Worm (Caenorhabditis elegans): ENCODE data around the gene snet-1.

Gene snet-1

ce11 chrX:3696603-3697002 lies 27.9 kb upstream of the snet-1 start, which contains the start of gene C01C4.3:
TSS of gene C01C4.3 (plus strand) at chrX:3696903.
- TF ChIP-seq aly-1 (tag; optimal IDR thresholded peaks at IDR 0.05) = no peak
- TF ChIP-seq hmg-4 (GFP tag; optimal IDR thresholded peaks at IDR 0.05) = no peak
- no peak for TF ChIP-seq ets-7 (tag; optimal IDR thresholded peaks at IDR 0.05)
- no peak for TF ChIP-seq ceh-36 (tag; optimal IDR thresholded peaks at IDR 0.05)
- TF ChIP-seq F13C5.2 (tag; optimal IDR thresholded peaks at IDR 0.05) = no peak
- no peak for TF ChIP-seq hmbx-1 (tag; optimal IDR thresholded peaks at IDR 0.05)
- TF ChIP-seq sea-1 (GFP tag; conservative IDR thresholded peaks at IDR 0.05) = no peak
- TF ChIP-seq ama-1 (optimal IDR thresholded peaks at IDR 0.05) = no peak
- TF ChIP-seq B0310.2 (tag; optimal IDR thresholded peaks at IDR 0.05) = no peak
- TF ChIP-seq hnd-1 (tag; optimal IDR thresholded peaks at IDR 0.05) = no peak
- TF ChIP-seq scrt-1 (GFP tag; IDR thresholded peaks at IDR 0.05) = no peak
- no peak for TF ChIP-seq tra-4 (tag; optimal IDR thresholded peaks at IDR 0.05)
- no peak for TF ChIP-seq ceh-13 (GFP tag; optimal IDR thresholded peaks at IDR 0.05)
- no peak for TF ChIP-seq pes-1 (GFP tag; IDR thresholded peaks at IDR 0.05)
- TF ChIP-seq tbx-11 (GFP tag; IDR thresholded peaks at IDR 0.05) = no peak
- TF ChIP-seq tbx-37 (GFP tag; conservative IDR thresholded peaks at IDR 0.05) = no peak
- no peak for TF ChIP-seq flt-1 (GFP tag; IDR thresholded peaks at IDR 0.05)

ce11 chrX:3695826-3696225 lies 27.1 kb upstream of the snet-1 start:
- TF ChIP-seq hnd-1 (tag; optimal IDR thresholded peaks at IDR 0.05) = no peak

ce11 chrX:3694172-3694571 lies 25.4 kb upstream of the snet-1 start:
- TF ChIP-seq ceh-13 (GFP tag; optimal IDR thresholded peaks at IDR 0.05) = no peak
- peak; percentile 77 for TF ChIP-seq F13C5.2 (tag; optimal IDR thresholded peaks at IDR 0.05)
- peak; percentile 86 for TF ChIP-seq hmg-4 (GFP tag; optimal IDR thresholded peaks at IDR 0.05)
- no peak for TF ChIP-seq flt-1 (GFP tag; IDR thresholded peaks at IDR 0.05)
- peak; percentile 35 for TF ChIP-seq aly-1 (tag; optimal IDR thresholded peaks at IDR 0.05)
- peak; percentile 56; the same call in 1 of the 2 replicates for TF ChIP-seq pes-1 (GFP tag; IDR thresholded peaks at IDR 0.05)
- 0 out of 2 replicates have a peak, but pooled peaks have one; percentile 40 for TF ChIP-seq sea-1 (GFP tag; conservative IDR thresholded peaks at IDR 0.05)
- no peak for TF ChIP-seq ama-1 (optimal IDR thresholded peaks at IDR 0.05)
- peak; percentile 37; the same call in 1 of the 2 replicates for TF ChIP-seq tbx-37 (GFP tag; conservative IDR thresholded peaks at IDR 0.05)

- TF ChIP-seq ceh-36 (tag; optimal IDR thresholded peaks at IDR 0.05) (no peak), F13C5.2 (tag; optimal IDR thresholded peaks at IDR 0.05) (no peak), pes-1 (GFP tag; IDR thresholded peaks at IDR 0.05) (no peak), ets-7 (tag; optimal IDR thresholded peaks at IDR 0.05) (no peak), sea-1 (GFP tag; conservative IDR thresholded peaks at IDR 0.05) (no peak), hmbx-1 (tag; optimal IDR thresholded peaks at IDR 0.05) (no peak), ceh-13 (GFP tag; optimal IDR thresholded peaks at IDR 0.05) (no peak), flt-1 (GFP tag; IDR thresholded peaks at IDR 0.05) (no peak), tbx-37 (GFP tag; conservative IDR thresholded peaks at IDR 0.05) (no peak), hnd-1 (tag; optimal IDR thresholded peaks at IDR 0.05) (no peak), ama-1 (optimal IDR thresholded peaks at IDR 0.05) (no peak), scrt-1 (GFP tag; IDR thresholded peaks at IDR 0.05) (no peak), hmg-4 (GFP tag; optimal IDR thresholded peaks at IDR 0.05) (no peak), aly-1 (tag; optimal IDR thresholded peaks at IDR 0.05) (no peak), B0310.2 (tag; optimal IDR thresholded peaks at IDR 0.05) (no peak)
Measured at ce11 chrX:3693138-3693537, 24.4 kb upstream of the snet-1 start, which contains the start of gene C02F12.8. TSS of gene C02F12.8 (minus strand) at chrX:3693238.

ce11 chrX:3689802-3690201 lies 21.1 kb upstream of the snet-1 start:
- TF ChIP-seq ceh-36 (tag; optimal IDR thresholded peaks at IDR 0.05) = no peak
- TF ChIP-seq tra-4 (tag; optimal IDR thresholded peaks at IDR 0.05) = no peak
- no peak for TF ChIP-seq ceh-13 (GFP tag; optimal IDR thresholded peaks at IDR 0.05)
- no peak for TF ChIP-seq scrt-1 (GFP tag; IDR thresholded peaks at IDR 0.05)
- TF ChIP-seq flt-1 (GFP tag; IDR thresholded peaks at IDR 0.05) = no peak
- TF ChIP-seq hmbx-1 (tag; optimal IDR thresholded peaks at IDR 0.05) = no peak
- no peak for TF ChIP-seq F13C5.2 (tag; optimal IDR thresholded peaks at IDR 0.05)
- TF ChIP-seq B0310.2 (tag; optimal IDR thresholded peaks at IDR 0.05) = no peak
- TF ChIP-seq aly-1 (tag; optimal IDR thresholded peaks at IDR 0.05) = no peak
- no peak for TF ChIP-seq ets-7 (tag; optimal IDR thresholded peaks at IDR 0.05)
- TF ChIP-seq tbx-11 (GFP tag; IDR thresholded peaks at IDR 0.05) = no peak
- no peak for TF ChIP-seq sea-1 (GFP tag; conservative IDR thresholded peaks at IDR 0.05)

ce11 chrX:3689155-3689719 lies 20.5 kb upstream of the snet-1 start, which contains the start of gene tag-278:
TSS of gene tag-278 (minus strand) at chrX:3689205.
- no peak for TF ChIP-seq ceh-36 (tag; optimal IDR thresholded peaks at IDR 0.05)
- no peak for TF ChIP-seq tbx-37 (GFP tag; conservative IDR thresholded peaks at IDR 0.05)

- no peak for TF ChIP-seq hmg-4 (GFP tag; optimal IDR thresholded peaks at IDR 0.05)
- no peak for TF ChIP-seq tbx-11 (GFP tag; IDR thresholded peaks at IDR 0.05)
- no peak for TF ChIP-seq ama-1 (optimal IDR thresholded peaks at IDR 0.05)
- TF ChIP-seq sea-1 (GFP tag; conservative IDR thresholded peaks at IDR 0.05) = no peak
- no peak for TF ChIP-seq flt-1 (GFP tag; IDR thresholded peaks at IDR 0.05)
- no peak for TF ChIP-seq ets-7 (tag; optimal IDR thresholded peaks at IDR 0.05)
Measured at ce11 chrX:3686420-3686819, 17.7 kb upstream of the snet-1 start.

ce11 chrX:3683060-3683459 lies 14.3 kb upstream of the snet-1 start:
- TF ChIP-seq tbx-37 (GFP tag; conservative IDR thresholded peaks at IDR 0.05) = no peak
- TF ChIP-seq hmg-4 (GFP tag; optimal IDR thresholded peaks at IDR 0.05) = peak; percentile 25
- TF ChIP-seq tbx-11 (GFP tag; IDR thresholded peaks at IDR 0.05) = no peak
- no peak for TF ChIP-seq ets-7 (tag; optimal IDR thresholded peaks at IDR 0.05)
- TF ChIP-seq scrt-1 (GFP tag; IDR thresholded peaks at IDR 0.05) = no peak
- no peak for TF ChIP-seq aly-1 (tag; optimal IDR thresholded peaks at IDR 0.05)
- no peak for TF ChIP-seq B0310.2 (tag; optimal IDR thresholded peaks at IDR 0.05)
- TF ChIP-seq ama-1 (optimal IDR thresholded peaks at IDR 0.05) = no peak
- TF ChIP-seq F13C5.2 (tag; optimal IDR thresholded peaks at IDR 0.05) = no peak

Data from whole organism, early embryonic.